Fruit fly (Drosophila melanogaster): Measurements from ENCODE around the gene CG15764.

CG15764 gene

dm6 chrX:5900146-5901093, 31.5 kb downstream of the CG15764 start, which contains the start of gene Act5C:
Act5C (plus strand) TSS chrX:5900861.
- TF ChIP-seq CG7045 (GFP tag; optimal IDR thresholded peaks at IDR 0.05) (peak; percentile 32), tj (GFP tag; optimal IDR thresholded peaks at IDR 0.05) (peak; percentile 42), Crg-1 (GFP tag; optimal IDR thresholded peaks at IDR 0.05) (peak; percentile 29), CG33017 (tag; optimal IDR thresholded peaks at IDR 0.05) (peak; percentile 70), cnc (optimal IDR thresholded peaks at IDR 0.05) (no peak), kay (GFP tag; ENCODE audit: borderline replicate concordance) (no peak), Mnt (GFP tag; optimal IDR thresholded peaks at IDR 0.05) (peak; percentile 30), Clk (GFP tag; optimal IDR thresholded peaks at IDR 0.05) (peak; percentile 33), ovo (GFP tag; optimal IDR thresholded peaks at IDR 0.05) (peak; percentile 93), CG14711 (tag; optimal IDR thresholded peaks at IDR 0.05) (peak; percentile 84), CG7101 (tag; optimal IDR thresholded peaks at IDR 0.05) (peak; percentile 87), Hr96 (GFP tag; optimal IDR thresholded peaks at IDR 0.05) (peak; percentile 68), cic (GFP tag; optimal IDR thresholded peaks at IDR 0.05) (no peak), bab1 (GFP tag; optimal IDR thresholded peaks at IDR 0.05) (peak; percentile 93), CG11617 (GFP tag; optimal IDR thresholded peaks at IDR 0.05) (peak; percentile 63), pad (GFP tag; optimal IDR thresholded peaks at IDR 0.05) (peak; percentile 65), CG1620 (GFP tag; optimal IDR thresholded peaks at IDR 0.05) (peak; percentile 46), CG12768 (GFP tag; optimal IDR thresholded peaks at IDR 0.05) (peak; percentile 58), toe (GFP tag; optimal IDR thresholded peaks at IDR 0.05) (peak; percentile 44), CG5204 (GFP tag; optimal IDR thresholded peaks at IDR 0.05) (peak; percentile 71)

- peak; percentile 80 for TF ChIP-seq ovo (GFP tag; optimal IDR thresholded peaks at IDR 0.05)
- TF ChIP-seq Crg-1 (GFP tag; optimal IDR thresholded peaks at IDR 0.05), result peak; percentile 46
- TF ChIP-seq cic (GFP tag; optimal IDR thresholded peaks at IDR 0.05), result peak; percentile 80
- peak; percentile 74 for TF ChIP-seq Mnt (GFP tag; optimal IDR thresholded peaks at IDR 0.05)
- peak; percentile 18 for TF ChIP-seq CG33017 (tag; optimal IDR thresholded peaks at IDR 0.05)
- peak; percentile 89 for TF ChIP-seq pad (GFP tag; optimal IDR thresholded peaks at IDR 0.05)
- no peak for TF ChIP-seq cnc (optimal IDR thresholded peaks at IDR 0.05)
- peak; percentile 1 for TF ChIP-seq CG14711 (tag; optimal IDR thresholded peaks at IDR 0.05)
- TF ChIP-seq toe (GFP tag; optimal IDR thresholded peaks at IDR 0.05), result no peak
- peak; percentile 66 for TF ChIP-seq bab1 (GFP tag; optimal IDR thresholded peaks at IDR 0.05)
- no peak for TF ChIP-seq CG5204 (GFP tag; optimal IDR thresholded peaks at IDR 0.05)
- no peak for TF ChIP-seq kay (GFP tag; ENCODE audit: borderline replicate concordance)
- peak; percentile 50 for TF ChIP-seq CG11617 (GFP tag; optimal IDR thresholded peaks at IDR 0.05)
- TF ChIP-seq CG12768 (GFP tag; optimal IDR thresholded peaks at IDR 0.05), result peak; percentile 45
- no peak for TF ChIP-seq CG7045 (GFP tag; optimal IDR thresholded peaks at IDR 0.05)
- TF ChIP-seq CG1620 (GFP tag; optimal IDR thresholded peaks at IDR 0.05), result peak; percentile 26
- peak; percentile 47 for TF ChIP-seq CG7101 (tag; optimal IDR thresholded peaks at IDR 0.05)
- TF ChIP-seq Hr96 (GFP tag; optimal IDR thresholded peaks at IDR 0.05), result peak; percentile 48
- TF ChIP-seq tj (GFP tag; optimal IDR thresholded peaks at IDR 0.05), result peak; percentile 87
- TF ChIP-seq Clk (GFP tag; optimal IDR thresholded peaks at IDR 0.05), result no peak
Measured at dm6 chrX:5901628-5902213, 32.8 kb downstream of the CG15764 start.

DNA sequence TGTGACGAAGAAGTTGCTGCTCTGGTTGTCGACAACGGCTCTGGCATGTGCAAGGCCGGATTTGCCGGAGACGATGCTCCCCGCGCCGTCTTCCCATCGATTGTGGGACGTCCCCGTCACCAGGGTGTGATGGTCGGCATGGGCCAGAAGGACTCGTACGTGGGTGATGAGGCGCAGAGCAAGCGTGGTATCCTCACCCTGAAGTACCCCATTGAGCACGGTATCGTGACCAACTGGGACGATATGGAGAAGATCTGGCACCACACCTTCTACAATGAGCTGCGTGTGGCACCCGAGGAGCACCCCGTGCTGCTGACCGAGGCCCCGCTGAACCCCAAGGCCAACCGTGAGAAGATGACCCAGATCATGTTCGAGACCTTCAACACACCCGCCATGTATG, 33.8 kb downstream of the CG15764 start:
- TF ChIP-seq pad (GFP tag; optimal IDR thresholded peaks at IDR 0.05) (no peak), Mnt (GFP tag; optimal IDR thresholded peaks at IDR 0.05) (no peak), CG7101 (tag; optimal IDR thresholded peaks at IDR 0.05) (no peak), CG12768 (GFP tag; optimal IDR thresholded peaks at IDR 0.05) (no peak), toe (GFP tag; optimal IDR thresholded peaks at IDR 0.05) (no peak), Hr96 (GFP tag; optimal IDR thresholded peaks at IDR 0.05) (no peak), Crg-1 (GFP tag; optimal IDR thresholded peaks at IDR 0.05) (no peak), CG1620 (GFP tag; optimal IDR thresholded peaks at IDR 0.05) (no peak), Clk (GFP tag; optimal IDR thresholded peaks at IDR 0.05) (no peak)

DNA sequence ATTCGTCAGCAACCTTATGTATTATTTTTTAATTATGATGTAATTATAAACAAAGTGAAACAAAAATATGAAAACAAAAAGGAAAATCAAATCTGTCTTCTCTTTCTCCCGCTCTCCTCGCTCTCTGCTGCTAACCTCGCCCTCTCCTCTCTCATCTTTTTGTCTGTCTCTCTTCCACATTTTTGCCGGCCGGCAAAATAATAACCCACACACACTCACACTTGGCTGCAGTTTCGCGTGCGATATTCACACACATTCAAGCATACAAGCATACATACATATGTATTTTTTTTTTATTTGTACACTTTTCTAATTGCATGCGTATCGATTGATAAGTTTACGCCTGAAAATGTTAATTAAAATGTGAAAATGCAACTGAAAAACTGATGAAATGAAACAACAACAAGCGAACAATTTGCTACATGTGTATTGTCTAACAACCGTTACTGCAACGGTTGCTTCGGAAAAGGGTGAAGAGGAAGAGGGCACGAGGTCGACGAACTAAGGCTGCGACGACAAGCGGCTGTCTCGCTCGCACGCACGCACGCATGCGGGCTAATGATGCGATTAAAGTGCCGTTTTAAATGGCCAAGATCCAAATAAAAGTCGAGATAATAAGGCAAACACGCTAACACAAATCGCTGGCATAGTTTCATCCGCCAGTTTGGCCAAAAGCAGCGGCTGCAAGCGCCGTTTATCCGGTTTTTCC, 35.6 kb downstream of the CG15764 start:
- TF ChIP-seq CG12768 (GFP tag; optimal IDR thresholded peaks at IDR 0.05), result no peak
- TF ChIP-seq kay (GFP tag; ENCODE audit: borderline replicate concordance), result no peak
- peak; percentile 71 for TF ChIP-seq Mnt (GFP tag; optimal IDR thresholded peaks at IDR 0.05)
- TF ChIP-seq ovo (GFP tag; optimal IDR thresholded peaks at IDR 0.05), result peak; percentile 98
- no peak for TF ChIP-seq CG7101 (tag; optimal IDR thresholded peaks at IDR 0.05)
- no peak for TF ChIP-seq cnc (optimal IDR thresholded peaks at IDR 0.05)
- peak; percentile 73 for TF ChIP-seq tj (GFP tag; optimal IDR thresholded peaks at IDR 0.05)
- TF ChIP-seq CG1620 (GFP tag; optimal IDR thresholded peaks at IDR 0.05), result no peak
- peak; percentile 71 for TF ChIP-seq cic (GFP tag; optimal IDR thresholded peaks at IDR 0.05)

- TF ChIP-seq Hr96 (GFP tag; optimal IDR thresholded peaks at IDR 0.05) (no peak), ovo (GFP tag; optimal IDR thresholded peaks at IDR 0.05) (no peak), Clk (GFP tag; optimal IDR thresholded peaks at IDR 0.05) (no peak), CG1620 (GFP tag; optimal IDR thresholded peaks at IDR 0.05) (no peak), pad (GFP tag; optimal IDR thresholded peaks at IDR 0.05) (no peak), toe (GFP tag; optimal IDR thresholded peaks at IDR 0.05) (no peak), cic (GFP tag; optimal IDR thresholded peaks at IDR 0.05) (no peak), kay (GFP tag; ENCODE audit: borderline replicate concordance) (no peak), tj (GFP tag; optimal IDR thresholded peaks at IDR 0.05) (no peak), CG5204 (GFP tag; optimal IDR thresholded peaks at IDR 0.05) (no peak), bab1 (GFP tag; optimal IDR thresholded peaks at IDR 0.05) (no peak), CG7101 (tag; optimal IDR thresholded peaks at IDR 0.05) (no peak), CG12768 (GFP tag; optimal IDR thresholded peaks at IDR 0.05) (no peak), CG33017 (tag; optimal IDR thresholded peaks at IDR 0.05) (no peak)
Measured at dm6 chrX:5905086-5905400, 36.1 kb downstream of the CG15764 start.
